Worm (Caenorhabditis elegans) whole organism, mixed stage, embryonic: ENCODE results near the gene Y105C5B.1418.
A peak's percentile ranks its signal among the peaks of the same experiment; 100 is the strongest.

Experiments
- M03D4.4 ChIP-seq: sonication (generic microtip); optimal IDR thresholded peaks from 2 replicates; lab custom pipeline; 2017; ENCODE audit warnings: mild to moderate bottlenecking, missing genetic modification characterization, missing compliant biosample characterization
- bed-3 ChIP-seq: fragments of 200-800 bp; sonication (Bioruptor generic); optimal IDR thresholded peaks from 3 replicates; lab custom pipeline; 2018; ENCODE audit warnings: mild to moderate bottlenecking, missing genetic modification characterization, moderate library complexity, missing compliant biosample characterization
- blmp-1 ChIP-seq: fragments of 150-350 bp; optimal IDR thresholded peaks from 2 replicates; lab custom pipeline; 2014; ENCODE audit warnings: missing biosample characterization, missing genetic modification characterization
- ceh-39 ChIP-seq: fragments of 150-350 bp; optimal IDR thresholded peaks from 2 replicates; lab custom pipeline; 2014; ENCODE audit warnings: missing biosample characterization, missing genetic modification characterization
- ceh-43 ChIP-seq: fragments of 200-800 bp; sonication (Bioruptor generic); optimal IDR thresholded peaks from 2 replicates; lab custom pipeline; 2018; ENCODE audit warnings: mild to moderate bottlenecking, missing genetic modification characterization, moderate library complexity, missing compliant biosample characterization
- ceh-83 ChIP-seq: fragments of 200-800 bp; sonication (Bioruptor generic); optimal IDR thresholded peaks from 2 replicates; lab custom pipeline; 2018; ENCODE audit warnings: mild to moderate bottlenecking, missing genetic modification characterization, missing compliant biosample characterization
- ces-1 ChIP-seq: fragments of 150-350 bp; optimal IDR thresholded peaks from 2 replicates; lab custom pipeline; 2014; ENCODE audit warnings: missing biosample characterization, missing genetic modification reagents, missing genetic modification characterization
- cnd-1 ChIP-seq: fragments of 200-800 bp; sonication (Bioruptor generic); optimal IDR thresholded peaks from 2 replicates; lab custom pipeline; 2018; ENCODE audit warnings: mild to moderate bottlenecking, missing genetic modification characterization, missing compliant biosample characterization
- drap-1 ChIP-seq: fragments of 200-800 bp; sonication (Bioruptor generic); optimal IDR thresholded peaks from 3 replicates; lab custom pipeline; 2018; ENCODE audit warnings: mild to moderate bottlenecking, missing genetic modification characterization, missing compliant biosample characterization
- elt-1 ChIP-seq: sonication (generic microtip); optimal IDR thresholded peaks from 2 replicates; lab custom pipeline; 2017; ENCODE audit warnings: missing genetic modification characterization, mild to moderate bottlenecking, missing compliant biosample characterization, antibody characterized with exemption, moderate library complexity, borderline replicate concordance; ENCODE audit not compliant: insufficient read depth
- elt-3 ChIP-seq: fragments of 150-350 bp; optimal IDR thresholded peaks from 2 replicates; lab custom pipeline; 2014; ENCODE audit warnings: missing biosample characterization, missing genetic modification characterization
- flh-1 ChIP-seq: fragments of 200-800 bp; sonication (Bioruptor generic); optimal IDR thresholded peaks from 2 replicates; lab custom pipeline; 2018; ENCODE audit warnings: mild to moderate bottlenecking, missing genetic modification characterization, moderate library complexity, missing compliant biosample characterization
- ham-2 ChIP-seq: fragments of 200-800 bp; sonication (Bioruptor generic); optimal IDR thresholded peaks from 2 replicates; lab custom pipeline; 2018; ENCODE audit warnings: mild to moderate bottlenecking, missing genetic modification characterization, missing compliant biosample characterization
- hlh-1 ChIP-seq: fragments of 150-350 bp; optimal IDR thresholded peaks from 2 replicates; lab custom pipeline; 2014; ENCODE audit warnings: missing biosample characterization, missing genetic modification reagents, missing genetic modification characterization
- lin-13 ChIP-seq: fragments of 150-350 bp; optimal IDR thresholded peaks from 2 replicates; lab custom pipeline; 2014; ENCODE audit warnings: missing biosample characterization, missing genetic modification characterization
- lin-32 ChIP-seq: fragments of 200-800 bp; sonication (Bioruptor generic); optimal IDR thresholded peaks from 2 replicates; lab custom pipeline; 2018; ENCODE audit warnings: mild to moderate bottlenecking, missing genetic modification characterization, missing compliant biosample characterization
- lsy-2 ChIP-seq: fragments of 150-350 bp; optimal IDR thresholded peaks from 2 replicates; lab custom pipeline; 2014; ENCODE audit warnings: missing biosample characterization, missing genetic modification characterization
- mab-5 ChIP-seq: fragments of 150-350 bp; optimal IDR thresholded peaks from 2 replicates; lab custom pipeline; 2014; ENCODE audit warnings: missing biosample characterization, missing genetic modification characterization
- mep-1 ChIP-seq: fragments of 150-350 bp; optimal IDR thresholded peaks from 2 replicates; lab custom pipeline; 2017; ENCODE audit warnings: missing biosample characterization, missing genetic modification reagents, missing genetic modification characterization, inconsistent platforms
- mls-2 ChIP-seq: sonication (generic microtip); optimal IDR thresholded peaks from 2 replicates; lab custom pipeline; 2016; ENCODE audit warnings: mild to moderate bottlenecking, missing genetic modification characterization, moderate library complexity, missing compliant biosample characterization
- nhr-12 ChIP-seq: fragments of 150-350 bp; optimal IDR thresholded peaks from 2 replicates; lab custom pipeline; 2014; ENCODE audit warnings: missing biosample characterization, missing genetic modification characterization
- nhr-2 ChIP-seq: fragments of 150-350 bp; optimal IDR thresholded peaks from 2 replicates; lab custom pipeline; 2014; ENCODE audit warnings: missing biosample characterization, missing genetic modification characterization
- nhr-237 ChIP-seq: fragments of 150-350 bp; optimal IDR thresholded peaks from 2 replicates; lab custom pipeline; 2014; ENCODE audit warnings: missing biosample characterization, missing genetic modification characterization
- nhr-28 ChIP-seq: fragments of 150-350 bp; optimal IDR thresholded peaks from 2 replicates; lab custom pipeline; 2014; ENCODE audit warnings: missing biosample characterization, missing genetic modification characterization
- nhr-76 ChIP-seq: sonication (generic microtip); optimal IDR thresholded peaks from 2 replicates; lab custom pipeline; 2017; ENCODE audit warnings: missing biosample characterization, missing genetic modification characterization
- pha-4 ChIP-seq: fragments of 150-350 bp; optimal IDR thresholded peaks from 2 replicates; lab custom pipeline; 2018; ENCODE audit warnings: missing biosample characterization, missing genetic modification reagents, missing genetic modification characterization
- sem-2 ChIP-seq: fragments of 200-800 bp; sonication (Bioruptor generic); optimal IDR thresholded peaks from 2 replicates; lab custom pipeline; 2018; ENCODE audit warnings: mild to moderate bottlenecking, missing genetic modification characterization, missing compliant biosample characterization
- snpc-4 ChIP-seq: fragments of 150-350 bp; optimal IDR thresholded peaks from 2 replicates; lab custom pipeline; 2014; ENCODE audit warnings: missing biosample characterization, missing genetic modification characterization
- sptf-1 ChIP-seq: sonication (generic microtip); optimal IDR thresholded peaks from 2 replicates; lab custom pipeline; 2017; ENCODE audit warnings: mild to moderate bottlenecking, missing genetic modification characterization, moderate library complexity, missing compliant biosample characterization
- tbx-8 ChIP-seq: fragments of 200-800 bp; sonication (Bioruptor generic); optimal IDR thresholded peaks from 2 replicates; lab custom pipeline; 2018; ENCODE audit warnings: mild to moderate bottlenecking, missing genetic modification characterization, moderate library complexity, missing compliant biosample characterization
- unc-120 ChIP-seq: sonication (generic microtip); optimal IDR thresholded peaks from 2 replicates; lab custom pipeline; 2017; ENCODE audit warnings: missing genetic modification characterization, missing compliant biosample characterization; ENCODE audit not compliant: poor library complexity, severe bottlenecking
- unc-39 ChIP-seq: fragments of 150-350 bp; optimal IDR thresholded peaks from 2 replicates; lab custom pipeline; 2014; ENCODE audit warnings: missing biosample characterization, missing genetic modification characterization
- unc-62 ChIP-seq: fragments of 150-350 bp; optimal IDR thresholded peaks from 2 replicates; lab custom pipeline; 2014; ENCODE audit warnings: missing biosample characterization, missing genetic modification reagents, missing genetic modification characterization
- zip-8 ChIP-seq: fragments of 150-350 bp; optimal IDR thresholded peaks from 2 replicates; lab custom pipeline; 2014; ENCODE audit warnings: missing biosample characterization, missing genetic modification characterization
- ztf-11 ChIP-seq: fragments of 150-350 bp; optimal IDR thresholded peaks from 2 replicates; lab custom pipeline; 2014; ENCODE audit warnings: missing biosample characterization, missing genetic modification characterization

Y105C5B.1418 gene

DNA sequence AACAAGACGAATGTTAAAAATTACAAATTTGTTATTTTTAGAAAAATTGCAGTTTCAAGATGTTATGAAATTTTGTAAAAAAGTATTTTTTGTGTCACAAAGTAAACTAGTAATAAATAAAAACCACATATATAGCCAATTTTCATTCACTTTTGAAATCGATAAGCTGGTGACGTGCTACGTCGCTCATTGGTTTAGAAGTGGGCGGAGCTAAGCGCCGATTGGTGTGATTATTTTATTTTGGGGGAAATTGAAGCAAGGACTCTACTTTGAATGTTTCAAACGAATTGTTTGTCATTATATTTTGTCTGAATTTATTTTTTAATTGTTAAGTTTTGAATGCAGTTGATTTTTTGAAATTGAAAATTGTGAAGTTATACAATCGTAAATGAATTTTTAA, 32.9 kb downstream of the Y105C5B.1418 start:
- TF ChIP-seq lin-13 (tag; lab: Kevin White, UChicago) (no peak), unc-120 (tag; lab: Kevin White, UChicago) (no peak), tbx-8 (GFP tag; lab: Kevin White, UChicago) (no peak), sptf-1 (no peak), lsy-2 (tag; lab: Kevin White, UChicago) (no peak)

ce11 chrIV:16028475-16028874, 38.8 kb downstream of the Y105C5B.1418 start:
- peak; percentile 34 for TF ChIP-seq lsy-2 (tag; lab: Kevin White, UChicago)
- no peak for TF ChIP-seq tbx-8 (GFP tag; lab: Kevin White, UChicago)

- TF ChIP-seq elt-1 (tag; lab: Kevin White, UChicago) (no peak), mls-2 (no peak), hlh-1 (tag; lab: Kevin White, UChicago) (no peak), cnd-1 (tag; lab: Kevin White, UChicago) (no peak), tbx-8 (GFP tag; lab: Kevin White, UChicago) (no peak), sem-2 (GFP tag; lab: Kevin White, UChicago) (no peak), nhr-237 (tag; lab: Kevin White, UChicago) (no peak), nhr-12 (tag; lab: Kevin White, UChicago) (no peak), ceh-83 (GFP tag; lab: Kevin White, UChicago) (no peak), lin-32 (GFP tag; lab: Kevin White, UChicago) (no peak), elt-3 (no peak), zip-8 (tag; lab: Kevin White, UChicago) (no peak), nhr-28 (tag; lab: Kevin White, UChicago) (no peak), unc-120 (tag; lab: Kevin White, UChicago) (no peak), lsy-2 (tag; lab: Kevin White, UChicago) (no peak), drap-1 (GFP tag; lab: Kevin White, UChicago) (no peak), M03D4.4 (tag; lab: Kevin White, UChicago) (no peak), ceh-39 (tag; lab: Kevin White, UChicago) (no peak), bed-3 (GFP tag; lab: Kevin White, UChicago) (no peak)
- TF ChIP-seq, all 35 proteins: peak for 0
These were observed 40.5 kb downstream of the Y105C5B.1418 start, which contains the start of gene jac-1 for ce11 chrIV:16026747-16027146. TSS of gene jac-1 (minus strand) at chrIV:16026847.

ce11 chrIV:16024165-16024564, 43.1 kb downstream of the Y105C5B.1418 start:
- TF ChIP-seq ces-1 (GFP tag; lab: Kevin White, UChicago): peak; percentile 32
- no peak for TF ChIP-seq lin-32 (GFP tag; lab: Kevin White, UChicago)
- TF ChIP-seq drap-1 (GFP tag; lab: Kevin White, UChicago): no peak
- TF ChIP-seq tbx-8 (GFP tag; lab: Kevin White, UChicago): no peak
- no peak for TF ChIP-seq ceh-83 (GFP tag; lab: Kevin White, UChicago)
- no peak for TF ChIP-seq unc-39 (tag; lab: Kevin White, UChicago)
- TF ChIP-seq mab-5 (tag; lab: Kevin White, UChicago): no peak
- TF ChIP-seq nhr-2 (tag; lab: Kevin White, UChicago): peak; percentile 85
- TF ChIP-seq lin-13 (tag; lab: Kevin White, UChicago): no peak
- TF ChIP-seq zip-8 (tag; lab: Kevin White, UChicago): peak; percentile 18
- TF ChIP-seq sem-2 (GFP tag; lab: Kevin White, UChicago): no peak
- TF ChIP-seq unc-120 (tag; lab: Kevin White, UChicago): peak; percentile 45
- TF ChIP-seq nhr-28 (tag; lab: Kevin White, UChicago): no peak
- no peak for TF ChIP-seq M03D4.4 (tag; lab: Kevin White, UChicago)
- TF ChIP-seq sptf-1: no peak
- no peak for TF ChIP-seq blmp-1 (tag; lab: Kevin White, UChicago)
- TF ChIP-seq bed-3 (GFP tag; lab: Kevin White, UChicago): no peak
- no peak for TF ChIP-seq flh-1
- peak; percentile 36 for TF ChIP-seq mls-2
- peak; percentile 53 for TF ChIP-seq ztf-11 (tag; lab: Kevin White, UChicago)
- no peak for TF ChIP-seq nhr-237 (tag; lab: Kevin White, UChicago)
- no peak for TF ChIP-seq pha-4 (tag; lab: Kevin White, UChicago)
- no peak for TF ChIP-seq nhr-76 (tag; lab: Kevin White, UChicago)
- TF ChIP-seq unc-62 (GFP tag; lab: Kevin White, UChicago): peak; percentile 63
- TF ChIP-seq mep-1 (tag; lab: Kevin White, UChicago): peak; percentile 22
- TF ChIP-seq cnd-1 (tag; lab: Kevin White, UChicago): peak; percentile 22
- no peak for TF ChIP-seq nhr-12 (tag; lab: Kevin White, UChicago)
- TF ChIP-seq lsy-2 (tag; lab: Kevin White, UChicago): no peak
- no peak for TF ChIP-seq ceh-43 (GFP tag; lab: Kevin White, UChicago)
- no peak for TF ChIP-seq ceh-39 (tag; lab: Kevin White, UChicago)
- no peak for TF ChIP-seq elt-3
- TF ChIP-seq snpc-4: no peak
- TF ChIP-seq elt-1 (tag; lab: Kevin White, UChicago): no peak
- TF ChIP-seq hlh-1 (tag; lab: Kevin White, UChicago): peak; percentile 42
- TF ChIP-seq ham-2 (GFP tag; lab: Kevin White, UChicago): no peak
